Fruit fly (Drosophila melanogaster) S2 (cell line): ENCODE measurements around the gene AlaRS.

Experiments used
- CG8478 ChIP-seq: fragments of >200 bp; optimal IDR thresholded peaks from 2 replicates; lab custom pipeline; 2018
- CTCF ChIP-seq, 2 experiments: fragments of >200 bp; optimal IDR thresholded peaks; 2 replicates each; lab custom pipeline; 2018

dm6 chr2L:8420259-8420930 is 38.8 kb upstream of the AlaRS start:
- no peak for TF ChIP-seq CG8478 (lab: Kevin White, UChicago)
- TF ChIP-seq CTCF (optimal IDR thresholded peaks at IDR 0.05; lab: Kevin White, UChicago): no peak
